Fruit fly (Drosophila melanogaster) whole organism: Measurements from ENCODE around the gene CG14075.

Experiments used
- CG8478 ChIP-seq: fragments of >200 bp; optimal IDR thresholded peaks from 2 replicates; lab custom pipeline; 2018; ENCODE audit warnings: inconsistent platforms
- Dll ChIP-seq: fragments of >200 bp; optimal IDR thresholded peaks from 2 replicates; lab custom pipeline; 2017
- EcR ChIP-seq, 2 experiments: fragments of >200 bp; optimal IDR thresholded peaks; 2 replicates each; lab custom pipeline; 2017; ENCODE audit warnings: missing biosample characterization in 2 of 2, missing genetic modification characterization in 2 of 2, missing genetic modification reagents in 2 of 2
- pan ChIP-seq: fragments of >200 bp; optimal IDR thresholded peaks from 2 replicates; lab custom pipeline; 2017
- psq ChIP-seq: fragments of >200 bp; optimal IDR thresholded peaks from 2 replicates; lab custom pipeline; 2017
- usp ChIP-seq: fragments of >200 bp; optimal IDR thresholded peaks from 2 replicates; lab custom pipeline; 2017; ENCODE audit warnings: missing biosample characterization, missing genetic modification characterization, mixed read lengths

Gene CG14075

DNA sequence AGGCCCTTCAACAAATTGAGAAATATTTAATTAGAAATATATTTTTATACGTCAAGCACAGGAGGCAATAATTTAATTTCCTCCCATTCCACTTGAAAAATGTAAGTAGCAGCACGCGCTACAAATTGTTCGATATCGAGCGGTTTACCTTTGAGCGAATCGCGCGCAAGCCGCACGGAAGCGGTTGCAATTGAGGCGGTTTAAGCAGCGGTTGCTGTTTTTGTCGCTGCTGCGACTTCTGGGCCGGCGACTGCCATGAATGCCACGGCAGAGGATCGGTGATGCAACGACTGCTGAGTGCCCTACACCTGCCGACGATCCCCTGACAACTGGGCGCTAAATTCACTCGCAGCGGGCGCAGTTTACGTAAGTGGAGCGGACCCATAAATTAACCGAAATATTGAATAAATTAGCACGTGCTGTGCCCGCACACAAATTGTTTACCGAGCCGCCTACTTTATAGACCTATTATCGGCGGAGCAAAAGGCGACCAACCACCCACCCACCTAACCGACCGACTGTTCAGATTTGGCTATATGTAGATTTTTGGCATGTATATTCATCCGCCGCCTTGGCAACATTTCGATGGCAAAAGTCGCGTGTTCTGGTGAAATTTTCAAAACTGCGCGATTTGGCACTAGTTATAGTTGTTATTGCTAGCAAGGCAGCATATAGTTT is 9.0 kb downstream of the CG14075 start:
- no peak for TF ChIP-seq CG8478
- no peak for TF ChIP-seq psq (lab: Kevin White, UChicago)
- no peak for TF ChIP-seq EcR (GFP tag; optimal IDR thresholded peaks at IDR 0.05; lab: Kevin White, UChicago)
- no peak for TF ChIP-seq Dll (lab: Kevin White, UChicago)
- no peak for TF ChIP-seq usp (GFP tag; lab: Kevin White, UChicago)
- no peak for TF ChIP-seq pan (lab: Kevin White, UChicago)

DNA sequence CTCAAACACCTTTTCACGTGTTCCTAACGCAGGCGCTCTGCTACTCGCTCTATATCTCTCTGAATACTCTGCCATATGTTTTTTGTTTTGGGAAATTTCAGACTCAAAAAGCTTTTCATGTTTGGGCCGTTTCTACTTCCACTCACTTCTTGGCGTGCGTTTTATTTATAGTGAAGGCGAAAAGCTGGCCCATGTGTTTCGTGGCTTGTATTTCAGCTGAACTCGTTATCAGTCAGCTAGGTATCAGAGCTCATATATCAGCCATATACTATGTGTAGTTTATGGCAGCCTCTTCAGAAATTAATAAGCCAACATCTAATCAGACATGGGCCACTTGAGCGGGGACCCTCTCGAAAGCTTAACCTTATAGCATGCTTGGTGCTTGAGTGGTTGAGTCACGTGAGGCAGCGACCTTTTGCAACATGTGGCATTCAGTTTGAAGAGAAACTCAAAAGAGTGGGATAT is 9.8 kb downstream of the CG14075 start:
- no peak for TF ChIP-seq Dll (lab: Kevin White, UChicago)
- TF ChIP-seq EcR (GFP tag; optimal IDR thresholded peaks at IDR 0.05; lab: Kevin White, UChicago): no peak
- TF ChIP-seq CG8478: no peak
- no peak for TF ChIP-seq usp (GFP tag; lab: Kevin White, UChicago)
- TF ChIP-seq pan (lab: Kevin White, UChicago): no peak

DNA sequence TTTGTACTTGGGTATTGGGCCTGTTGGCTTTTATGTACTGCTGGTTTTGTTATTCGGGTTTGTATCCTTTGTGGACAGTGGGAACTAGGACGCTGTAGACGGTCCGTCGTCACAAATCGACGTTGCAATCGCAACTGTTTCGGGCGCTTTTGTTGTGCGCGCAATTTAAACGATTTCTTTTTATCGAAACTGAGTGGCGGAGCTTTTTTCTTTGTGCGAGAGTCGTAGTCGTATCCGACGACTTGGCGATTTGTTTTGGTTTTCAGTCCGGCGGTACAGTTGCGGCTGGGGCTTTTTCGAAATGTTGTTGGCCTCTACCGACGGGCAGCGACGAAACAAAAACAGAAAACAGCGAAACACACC is 10.9 kb downstream of the CG14075 start:
- TF ChIP-seq EcR (GFP tag; optimal IDR thresholded peaks at IDR 0.05; lab: Kevin White, UChicago) (no peak), CG8478 (no peak), Dll (lab: Kevin White, UChicago) (no peak), usp (GFP tag; lab: Kevin White, UChicago) (no peak), pan (lab: Kevin White, UChicago) (no peak), psq (lab: Kevin White, UChicago) (no peak)

DNA sequence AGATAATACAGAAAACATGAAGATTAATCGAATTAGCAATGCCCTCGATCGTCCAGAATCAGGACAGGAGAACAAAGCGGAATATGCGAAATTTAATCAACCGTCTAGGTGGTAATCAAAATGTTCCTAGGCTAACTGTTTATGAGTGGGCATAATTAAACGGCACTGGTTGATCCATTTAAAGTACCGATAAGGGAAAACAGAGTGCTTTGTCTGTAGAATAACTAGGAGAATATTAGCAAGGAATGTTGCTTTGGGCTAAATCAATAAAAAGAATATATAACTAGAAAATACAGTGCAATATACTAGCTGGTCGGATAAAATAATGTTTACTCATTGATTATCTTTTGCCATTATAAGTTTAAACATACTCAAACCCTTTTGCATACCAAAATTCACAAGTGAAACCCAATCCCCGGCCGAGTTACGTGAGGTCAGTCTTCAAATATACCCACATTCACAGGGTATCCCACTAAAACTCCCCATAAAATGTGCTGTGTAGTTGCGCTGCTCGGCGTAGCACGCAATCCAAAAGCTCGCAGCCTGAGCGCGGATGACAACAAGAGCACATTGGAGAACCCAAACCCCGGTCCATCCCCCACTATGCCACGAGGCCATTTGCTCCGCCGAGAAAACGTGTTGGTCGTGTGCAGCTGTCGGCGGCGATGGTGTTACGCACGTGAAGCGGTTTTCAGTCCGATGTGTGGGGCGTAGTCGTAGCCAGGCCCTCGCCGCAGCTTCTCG is 11.4 kb downstream of the CG14075 start:
- TF ChIP-seq Dll (lab: Kevin White, UChicago): no peak
- peak; percentile 91 for TF ChIP-seq pan (lab: Kevin White, UChicago)
- peak in 1 of 2 experiments; percentile 21 for TF ChIP-seq EcR (GFP tag; optimal IDR thresholded peaks at IDR 0.05; lab: Kevin White, UChicago)
- no peak for TF ChIP-seq CG8478
- no peak for TF ChIP-seq usp (GFP tag; lab: Kevin White, UChicago)
- TF ChIP-seq psq (lab: Kevin White, UChicago): no peak

DNA sequence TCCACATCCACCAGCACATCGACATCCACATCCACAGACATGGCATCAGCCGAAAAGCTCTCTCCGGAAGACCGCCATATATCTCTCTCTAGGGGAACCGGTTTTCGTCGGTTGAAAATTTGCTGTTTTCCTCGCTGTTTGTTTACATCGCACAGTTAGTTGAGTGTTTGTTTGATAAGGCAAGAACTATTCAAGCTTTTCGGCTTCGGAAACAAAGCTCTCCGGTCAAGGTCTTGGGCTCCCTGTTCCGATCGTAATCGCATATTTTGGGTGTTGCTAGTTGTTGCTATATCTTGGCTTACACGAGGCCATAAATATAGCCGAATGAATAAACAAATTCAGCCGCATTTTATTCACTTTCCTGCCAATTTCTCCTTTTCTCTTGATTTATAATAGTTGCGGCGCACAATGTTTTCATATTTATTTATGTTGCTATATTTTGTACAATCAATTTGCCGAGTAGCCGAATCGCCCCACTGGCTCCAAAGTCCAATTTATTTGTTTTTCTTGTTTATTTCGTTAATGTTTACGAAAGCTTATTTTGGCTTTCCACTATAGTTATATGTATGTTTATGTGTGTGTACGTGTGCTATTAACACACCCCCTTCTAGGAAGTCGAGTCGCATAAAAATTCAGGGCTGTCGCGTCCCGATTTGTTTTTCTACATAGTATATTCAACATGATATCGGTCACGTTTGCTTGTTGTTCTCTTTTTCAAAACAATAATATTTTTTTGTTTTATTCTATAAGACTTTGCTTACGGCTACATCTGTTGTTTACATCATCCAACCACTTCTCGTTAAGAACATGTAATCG is 12.2 kb downstream of the CG14075 start:
- no peak for TF ChIP-seq CG8478
- no peak for TF ChIP-seq EcR (GFP tag; optimal IDR thresholded peaks at IDR 0.05; lab: Kevin White, UChicago)
- TF ChIP-seq usp (GFP tag; lab: Kevin White, UChicago): no peak
- no peak for TF ChIP-seq pan (lab: Kevin White, UChicago)
- no peak for TF ChIP-seq Dll (lab: Kevin White, UChicago)

DNA sequence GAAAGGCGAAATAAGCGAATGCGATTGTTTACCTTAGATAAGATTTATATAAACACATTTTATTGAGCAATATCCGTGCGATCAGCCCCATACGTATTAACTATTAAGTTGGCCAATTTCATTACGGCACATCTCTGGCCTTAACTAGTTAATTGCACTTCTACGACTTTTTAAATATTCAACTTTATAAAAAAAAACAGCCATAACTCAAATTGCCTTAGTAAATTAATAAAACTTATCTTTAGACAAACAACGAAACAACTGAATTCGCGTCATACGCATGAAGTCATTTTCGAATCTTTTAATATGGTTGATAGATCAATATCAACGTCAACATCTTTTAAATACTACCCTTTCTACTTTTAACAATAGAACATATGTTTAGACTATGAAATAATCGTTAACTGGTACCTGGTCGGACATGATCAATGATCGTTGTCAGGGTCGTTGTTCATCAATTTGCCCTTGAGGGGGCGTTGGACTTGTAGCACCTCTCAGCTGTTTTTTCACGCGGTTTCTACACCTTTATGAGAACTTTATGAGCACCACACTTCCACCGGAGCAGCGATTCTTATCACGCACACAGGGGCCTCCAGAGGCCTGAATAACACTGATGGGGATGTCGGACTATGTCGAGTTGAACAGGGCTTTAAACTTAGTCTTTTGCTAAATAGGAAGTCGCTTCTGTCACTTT is 13.0 kb downstream of the CG14075 start, which contains the start of gene CG18135:
Gene CG18135 (minus strand): TSS at position 694 of the 694 bp plus-strand sequence.
- TF ChIP-seq CG8478 (no peak), pan (lab: Kevin White, UChicago) (no peak), EcR (GFP tag; optimal IDR thresholded peaks at IDR 0.05; lab: Kevin White, UChicago) (no peak), psq (lab: Kevin White, UChicago) (no peak), usp (GFP tag; lab: Kevin White, UChicago) (no peak), Dll (lab: Kevin White, UChicago) (no peak)

DNA sequence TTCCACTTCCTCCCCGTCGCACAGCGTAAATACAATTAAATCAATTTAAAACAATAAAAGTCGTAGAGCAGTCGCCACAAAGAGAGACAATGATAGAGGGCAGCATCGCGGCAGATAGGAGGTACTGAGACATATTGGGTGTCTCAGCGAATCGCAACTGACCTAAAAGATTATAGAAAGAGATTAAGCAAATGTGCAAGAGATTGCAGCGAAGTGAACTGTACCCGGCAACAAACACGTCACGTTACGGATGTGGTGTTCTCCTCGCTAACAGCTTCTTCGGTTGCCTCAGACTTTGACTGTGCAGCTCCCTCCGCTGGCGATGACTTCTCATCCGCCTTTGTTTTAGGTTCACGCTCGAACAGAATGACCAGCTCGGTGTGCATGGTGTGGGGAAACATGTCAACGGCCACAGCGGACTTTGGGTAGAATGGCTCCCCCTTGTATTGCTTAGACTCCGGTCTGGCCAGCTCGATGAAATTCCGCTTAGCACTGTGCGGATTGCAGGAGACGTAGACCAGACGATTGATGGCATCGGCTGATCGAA is 13.6 kb downstream of the CG14075 start:
- no peak for TF ChIP-seq CG8478
- TF ChIP-seq psq (lab: Kevin White, UChicago): no peak
- TF ChIP-seq Dll (lab: Kevin White, UChicago): no peak
- TF ChIP-seq usp (GFP tag; lab: Kevin White, UChicago): no peak
- no peak for TF ChIP-seq EcR (GFP tag; optimal IDR thresholded peaks at IDR 0.05; lab: Kevin White, UChicago)
- no peak for TF ChIP-seq pan (lab: Kevin White, UChicago)

DNA sequence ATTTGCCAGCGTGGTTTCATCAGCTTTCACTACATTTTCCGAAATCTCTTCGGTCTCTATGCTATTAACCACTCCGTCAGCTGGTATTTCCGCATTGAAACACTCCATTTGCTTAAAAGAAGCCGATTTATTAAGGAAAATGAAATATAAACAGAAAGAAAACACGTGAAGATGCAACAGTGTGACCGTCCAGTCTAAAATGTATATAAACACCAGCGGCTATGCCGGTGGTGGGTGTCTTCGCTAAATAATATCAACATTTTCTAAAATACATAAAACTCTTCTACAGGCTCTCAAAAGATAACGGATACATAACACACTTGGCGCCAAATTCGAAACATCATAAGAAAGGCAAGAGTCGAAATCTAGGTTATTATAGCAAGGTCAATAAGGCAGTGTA is 15.7 kb downstream of the CG14075 start, which contains the start of gene CG3808:
Gene CG3808 (minus strand): TSS at position 196 of the 400 bp plus-strand sequence.
- TF ChIP-seq pan (lab: Kevin White, UChicago): no peak

DNA sequence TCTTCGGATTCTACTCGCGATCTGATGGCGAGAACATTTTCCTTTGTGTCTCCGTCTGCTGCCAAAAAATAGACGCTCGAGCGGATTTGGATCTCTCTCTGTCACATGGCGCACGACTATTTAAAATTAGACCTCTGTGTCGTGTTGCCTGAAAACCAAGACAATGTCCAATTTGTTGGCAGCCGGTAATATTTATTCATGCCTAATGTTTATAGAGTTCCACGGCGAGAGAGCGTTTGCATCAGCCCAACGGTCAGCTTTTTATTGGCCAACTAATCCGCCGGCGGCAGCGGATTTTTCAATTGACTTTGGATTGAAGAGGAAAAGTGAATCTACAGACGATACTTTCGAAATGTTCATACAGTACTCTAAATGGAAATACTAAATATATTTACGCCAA is 18.5 kb downstream of the CG14075 start, which contains the start of gene SmydA-2:
Gene SmydA-2 (minus strand): TSS at position 33 of the 400 bp plus-strand sequence.
- TF ChIP-seq Dll (lab: Kevin White, UChicago) (no peak), CG8478 (no peak), usp (GFP tag; lab: Kevin White, UChicago) (no peak), pan (lab: Kevin White, UChicago) (no peak), EcR (GFP tag; optimal IDR thresholded peaks at IDR 0.05; lab: Kevin White, UChicago) (no peak), psq (lab: Kevin White, UChicago) (no peak)

DNA sequence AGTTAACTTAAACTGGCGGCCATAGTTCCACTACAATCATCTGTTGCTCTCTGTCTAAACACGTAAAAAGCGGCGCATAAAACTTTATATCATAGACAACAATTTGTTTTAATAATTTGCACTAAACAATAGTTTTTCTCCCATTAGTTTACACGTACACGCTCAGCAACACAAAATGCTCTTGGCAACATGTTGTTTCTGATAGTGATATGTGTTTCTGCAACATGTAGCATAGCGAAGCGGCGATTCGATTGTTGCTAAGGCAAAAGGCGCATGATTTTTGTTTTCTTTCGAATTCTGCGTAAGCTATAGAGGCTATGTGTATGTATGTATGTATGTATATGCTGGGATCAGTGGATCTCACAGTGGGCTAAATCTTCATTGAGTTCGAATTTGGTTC is 19.4 kb downstream of the CG14075 start:
- TF ChIP-seq usp (GFP tag; lab: Kevin White, UChicago) (no peak), EcR (GFP tag; optimal IDR thresholded peaks at IDR 0.05; lab: Kevin White, UChicago) (no peak), Dll (lab: Kevin White, UChicago) (no peak), CG8478 (no peak), psq (lab: Kevin White, UChicago) (no peak), pan (lab: Kevin White, UChicago) (no peak)
